Fruit fly (Drosophila melanogaster): ENCODE data around the gene CG33783.

dm6 chr3R:10091513-10091912 lies 24.9 kb downstream of the CG33783 start:
- no peak for TF ChIP-seq bcd (GFP tag; optimal IDR thresholded peaks at IDR 0.05)
- no peak for TF ChIP-seq sob (GFP tag; IDR thresholded peaks at IDR 0.05)
- TF ChIP-seq Max (GFP tag; optimal IDR thresholded peaks at IDR 0.05): no peak
- TF ChIP-seq usp (GFP tag; optimal IDR thresholded peaks at IDR 0.05): no peak
- no peak for TF ChIP-seq slou (GFP tag; optimal IDR thresholded peaks at IDR 0.05)
- no peak for TF ChIP-seq Dad (GFP tag; optimal IDR thresholded peaks at IDR 0.05)
- TF ChIP-seq Mad (GFP tag; optimal IDR thresholded peaks at IDR 0.05): no peak
- TF ChIP-seq h (optimal IDR thresholded peaks at IDR 0.05): no peak
- no peak for TF ChIP-seq sr (GFP tag; IDR thresholded peaks at IDR 0.05)
- TF ChIP-seq psq (GFP tag; optimal IDR thresholded peaks at IDR 0.05): no peak
